Worm (Caenorhabditis elegans) whole organism, young adult: ENCODE data around the gene T21C12.4.
A peak's percentile ranks its signal among the peaks of the same experiment; 100 is the strongest.

ENCODE experiments used
- B0336.3 ChIP-seq: fragments of 200-800 bp; sonication (Bioruptor generic); IDR thresholded peaks from 2 replicates; pipeline ENCODE4 v1.3.6; 2022; ENCODE audit warnings: missing genetic modification characterization, missing compliant biosample characterization
- F22D6.2 ChIP-seq: sonication (generic microtip); optimal IDR thresholded peaks from 2 replicates; lab custom pipeline; 2016; ENCODE audit warnings: mild to moderate bottlenecking, missing genetic modification characterization, missing compliant biosample characterization
- F33H1.4 ChIP-seq: fragments of 200-800 bp; sonication (Bioruptor generic); IDR thresholded peaks from 2 replicates; pipeline ENCODE4 v1.3.6; 2022; ENCODE audit warnings: missing genetic modification reagents, missing genetic modification characterization, missing compliant biosample characterization
- F37B4.10 ChIP-seq: fragments of 200-800 bp; sonication (Bioruptor generic); IDR thresholded peaks from 2 replicates; pipeline ENCODE4 v1.3.6; 2022; ENCODE audit warnings: missing genetic modification characterization, missing compliant biosample characterization
- F52B5.7 ChIP-seq: sonication (generic microtip); optimal IDR thresholded peaks from 2 replicates; lab custom pipeline; 2016; ENCODE audit warnings: mild to moderate bottlenecking, missing genetic modification characterization, missing compliant biosample characterization
- F55B11.4 ChIP-seq: sonication (generic microtip); optimal IDR thresholded peaks from 2 replicates; lab custom pipeline; 2016; ENCODE audit warnings: missing compliant biosample characterization, missing genetic modification characterization, borderline replicate concordance; ENCODE audit not compliant: insufficient read depth
- K12H6.12 ChIP-seq: fragments of 200-800 bp; sonication (Bioruptor generic); optimal IDR thresholded peaks from 2 replicates; lab custom pipeline; 2018; ENCODE audit warnings: mild to moderate bottlenecking, missing genetic modification characterization, missing compliant biosample characterization
- T26A5.8 ChIP-seq: sonication (generic microtip); optimal IDR thresholded peaks from 2 replicates; lab custom pipeline; 2016; ENCODE audit warnings: missing genetic modification characterization, missing compliant biosample characterization
- Y53G8AR.9 ChIP-seq: fragments of 200-800 bp; sonication (Bioruptor generic); conservative IDR thresholded peaks from 2 replicates; pipeline ENCODE4 v1.3.6; 2022; ENCODE audit warnings: missing genetic modification reagents, missing genetic modification characterization, missing compliant biosample characterization
- Y79H2A.3 ChIP-seq: fragments of 200-800 bp; sonication (Bioruptor generic); conservative IDR thresholded peaks from 2 replicates; pipeline ENCODE4 v1.3.6; 2022; ENCODE audit warnings: missing genetic modification reagents, missing genetic modification characterization, missing compliant biosample characterization
- akir-1 ChIP-seq: fragments of 200-800 bp; sonication (Bioruptor generic); optimal IDR thresholded peaks from 2 replicates; lab custom pipeline; 2018; ENCODE audit warnings: mild to moderate bottlenecking, missing genetic modification characterization, moderate library complexity, missing compliant biosample characterization
- ama-1 ChIP-seq, 3 experiments: fragments of 150-350 bp in 1 of 3; sonication (generic microtip) in 2 of 3; optimal IDR thresholded peaks; 2 replicates each; lab custom pipeline; 2014 to 2018; ENCODE audit warnings: missing biosample characterization in 2 of 3, missing genetic modification characterization in 2 of 3, missing genetic modification reagents in 2 of 3
- aptf-3 ChIP-seq: fragments of 200-800 bp; sonication (Bioruptor generic); IDR thresholded peaks from 2 replicates; pipeline ENCODE4 v1.3.6; 2022; ENCODE audit warnings: missing genetic modification characterization, missing compliant biosample characterization
- ceh-58 ChIP-seq: fragments of 200-800 bp; sonication (Bioruptor generic); IDR thresholded peaks from 2 replicates; pipeline ENCODE4 v1.3.6; 2022; ENCODE audit warnings: missing genetic modification characterization, missing compliant biosample characterization
- chd-7 ChIP-seq: sonication (generic microtip); optimal IDR thresholded peaks from 2 replicates; lab custom pipeline; 2016; ENCODE audit warnings: mild to moderate bottlenecking, missing genetic modification characterization, moderate library complexity, missing compliant biosample characterization
- dpff-1 ChIP-seq: sonication (generic microtip); optimal IDR thresholded peaks from 2 replicates; lab custom pipeline; 2017; ENCODE audit warnings: mild to moderate bottlenecking, missing genetic modification characterization, missing compliant biosample characterization
- dpl-1 ChIP-seq: fragments of 150-350 bp; optimal IDR thresholded peaks from 2 replicates; lab custom pipeline; 2014; ENCODE audit warnings: missing biosample characterization, missing genetic modification reagents, missing genetic modification characterization
- egl-18 ChIP-seq: fragments of 200-800 bp; sonication (Bioruptor generic); IDR thresholded peaks from 2 replicates; pipeline ENCODE4 v1.3.6; 2022; ENCODE audit warnings: missing genetic modification reagents, missing genetic modification characterization, missing compliant biosample characterization
- egl-44 ChIP-seq: fragments of 200-800 bp; sonication (Bioruptor generic); IDR thresholded peaks from 2 replicates; pipeline ENCODE4 v1.3.6; 2022; ENCODE audit warnings: missing genetic modification reagents, missing genetic modification characterization, missing compliant biosample characterization
- egrh-3 ChIP-seq: fragments of 200-800 bp; sonication (Bioruptor generic); IDR thresholded peaks from 2 replicates; pipeline ENCODE4 v1.3.6; 2022; ENCODE audit warnings: missing genetic modification reagents, missing genetic modification characterization, missing compliant biosample characterization
- ets-4 ChIP-seq: fragments of 200-800 bp; sonication (Bioruptor generic); optimal IDR thresholded peaks from 2 replicates; lab custom pipeline; 2018; ENCODE audit warnings: mild to moderate bottlenecking, missing genetic modification characterization, missing compliant biosample characterization
- fkh-3 ChIP-seq: sonication (generic microtip); optimal IDR thresholded peaks from 2 replicates; lab custom pipeline; 2016; ENCODE audit warnings: mild to moderate bottlenecking, missing genetic modification characterization, missing compliant biosample characterization
- hsf-1 ChIP-seq: fragments of 200-800 bp; sonication (Bioruptor generic); IDR thresholded peaks from 2 replicates; pipeline ENCODE4 v1.3.6; 2022; ENCODE audit warnings: missing genetic modification reagents, missing genetic modification characterization, missing compliant biosample characterization
- let-607 ChIP-seq, 2 experiments: fragments of 200-800 bp in 1 of 2; sonication (Bioruptor generic) in 1 of 2; sonication (generic microtip) in 1 of 2; optimal IDR thresholded peaks; 2 replicates each; lab custom pipeline; 2016 to 2018; ENCODE audit warnings: mild to moderate bottlenecking in 2 of 2, missing compliant biosample characterization in 2 of 2, missing genetic modification characterization in 2 of 2, moderate library complexity in 2 of 2, missing genotype in 1 of 2
- lsl-1 ChIP-seq: fragments of 200-800 bp; sonication (Bioruptor generic); optimal IDR thresholded peaks from 2 replicates; lab custom pipeline; 2018; ENCODE audit warnings: mild to moderate bottlenecking, missing genetic modification characterization, moderate library complexity, missing compliant biosample characterization
- madf-3 ChIP-seq: fragments of 200-800 bp; sonication (Bioruptor generic); IDR thresholded peaks from 2 replicates; pipeline ENCODE4 v1.3.6; 2022; ENCODE audit warnings: missing genetic modification reagents, missing genetic modification characterization, missing compliant biosample characterization
- mel-28 ChIP-seq: sonication (generic microtip); optimal IDR thresholded peaks from 2 replicates; lab custom pipeline; 2016; ENCODE audit warnings: borderline replicate concordance, mild to moderate bottlenecking, missing genetic modification characterization, missing compliant biosample characterization
- mes-4 ChIP-seq: sonication (generic microtip); optimal IDR thresholded peaks from 2 replicates; lab custom pipeline; 2016; ENCODE audit warnings: missing genotype, missing genetic modification characterization, missing compliant biosample characterization
- nfyb-1 ChIP-seq: fragments of 200-800 bp; sonication (Bioruptor generic); IDR thresholded peaks from 2 replicates; pipeline ENCODE4 v1.3.6; 2022; ENCODE audit warnings: missing genetic modification reagents, missing genetic modification characterization, missing compliant biosample characterization
- nhr-179 ChIP-seq: sonication (generic microtip); optimal IDR thresholded peaks from 2 replicates; lab custom pipeline; 2016; ENCODE audit warnings: mild to moderate bottlenecking, missing genetic modification characterization, missing compliant biosample characterization
- nhr-80 ChIP-seq: sonication (generic microtip); optimal IDR thresholded peaks from 2 replicates; lab custom pipeline; 2016; ENCODE audit warnings: missing genetic modification characterization, missing compliant biosample characterization
- repo-1 ChIP-seq: sonication (generic microtip); optimal IDR thresholded peaks from 2 replicates; lab custom pipeline; 2017; ENCODE audit warnings: mild to moderate bottlenecking, missing genetic modification characterization, missing compliant biosample characterization
- snpc-1.3 ChIP-seq: sonication (generic microtip); optimal IDR thresholded peaks from 2 replicates; lab custom pipeline; 2017; ENCODE audit warnings: missing genetic modification characterization, mild to moderate bottlenecking, missing compliant biosample characterization, antibody characterized with exemption, moderate library complexity, missing genotype, missing genetic modification reagents; ENCODE audit not compliant: insufficient read depth
- snpc-4 ChIP-seq, 5 experiments: fragments of 150-350 bp in 1 of 5; sonication (generic microtip) in 4 of 5; optimal IDR thresholded peaks; 2 replicates each; lab custom pipeline; 2014 to 2018; ENCODE audit warnings: missing genetic modification characterization in 5 of 5, missing biosample characterization in 3 of 5, antibody characterized with exemption in 2 of 5, mild to moderate bottlenecking in 2 of 5, missing compliant biosample characterization in 2 of 5, missing genotype in 2 of 5, moderate library complexity in 2 of 5, missing genetic modification reagents in 1 of 5
- sptf-2 ChIP-seq: fragments of 200-800 bp; sonication (Bioruptor generic); optimal IDR thresholded peaks from 2 replicates; lab custom pipeline; 2018; ENCODE audit warnings: mild to moderate bottlenecking, missing genetic modification characterization, missing compliant biosample characterization
- tlf-1 ChIP-seq: fragments of 200-800 bp; sonication (Bioruptor generic); optimal IDR thresholded peaks from 2 replicates; lab custom pipeline; 2018; ENCODE audit warnings: mild to moderate bottlenecking, missing genetic modification characterization, missing compliant biosample characterization
- zim-3 ChIP-seq: sonication (generic microtip); optimal IDR thresholded peaks from 2 replicates; lab custom pipeline; 2017; ENCODE audit warnings: mild to moderate bottlenecking, missing genetic modification characterization, moderate library complexity, missing compliant biosample characterization
- ztf-3 ChIP-seq: fragments of 200-800 bp; sonication (Bioruptor generic); optimal IDR thresholded peaks from 2 replicates; lab custom pipeline; 2018; ENCODE audit warnings: mild to moderate bottlenecking, missing genetic modification characterization, missing compliant biosample characterization
- ztf-6 ChIP-seq: fragments of 200-800 bp; sonication (Bioruptor generic); IDR thresholded peaks from 2 replicates; pipeline ENCODE4 v1.3.6; 2022; ENCODE audit warnings: missing genetic modification reagents, missing genetic modification characterization, missing compliant biosample characterization

The T21C12.4 gene

ce11 chrIII:10521219-10521618, 36.6 kb downstream of the T21C12.4 start:
- TF ChIP-seq Y53G8AR.9 (GFP tag; lab: Robert Waterston, UW) (no peak), ama-1 (optimal IDR thresholded peaks at IDR 0.05; lab: Kevin White, UChicago) (no peak), ama-1 (GFP tag; optimal IDR thresholded peaks at IDR 0.05; lab: Kevin White, UChicago) (no peak), F55B11.4 (no peak), snpc-1.3 (tag; lab: Kevin White, UChicago) (no peak), tlf-1 (GFP tag; lab: Kevin White, UChicago) (no peak), nhr-179 (tag; lab: Kevin White, UChicago) (no peak), F22D6.2 (tag; lab: Kevin White, UChicago) (no peak), egl-44 (GFP tag; lab: Robert Waterston, UW) (no peak), nfyb-1 (GFP tag; lab: Robert Waterston, UW) (no peak), chd-7 (tag; lab: Kevin White, UChicago) (no peak), let-607 (tag; optimal IDR thresholded peaks at IDR 0.05; lab: Kevin White, UChicago) (no peak), snpc-4 (GFP tag; optimal IDR thresholded peaks at IDR 0.05; lab: Kevin White, UChicago) (no peak), snpc-4 (tag; optimal IDR thresholded peaks at IDR 0.05; lab: Kevin White, UChicago) (no peak), zim-3 (tag; lab: Kevin White, UChicago) (no peak), madf-3 (GFP tag; lab: Robert Waterston, UW) (no peak), mes-4 (no peak), Y79H2A.3 (GFP tag; lab: Robert Waterston, UW) (no peak), ztf-3 (no peak), dpff-1 (no peak), fkh-3 (no peak)

DNA sequence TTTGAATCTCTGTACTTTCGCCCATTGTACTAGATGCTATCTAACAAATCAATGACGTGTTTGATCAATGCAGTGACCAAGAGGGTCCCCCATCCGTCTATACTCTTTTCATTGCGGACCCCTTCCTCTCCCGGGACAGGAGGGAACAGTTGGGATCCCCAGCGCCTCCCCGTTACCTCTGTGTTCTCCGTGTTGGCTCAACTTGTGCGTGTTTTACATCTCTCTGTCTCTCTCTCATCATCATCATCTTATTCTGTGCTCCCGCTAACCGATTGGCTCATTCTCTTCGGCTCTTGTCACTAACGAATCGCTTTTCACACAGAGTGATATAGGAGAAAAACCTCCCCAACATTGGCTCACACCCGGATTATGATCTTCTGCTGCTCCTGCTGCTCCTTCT, 37.3 kb downstream of the T21C12.4 start, which contains the start of gene unc-49:
unc-49 (plus strand) TSS at position 240 of the 400 bp plus-strand sequence.
- TF ChIP-seq egrh-3 (GFP tag; lab: Robert Waterston, UW) (0 out of 2 replicates have a peak, but pooled peaks have one; percentile 6), sptf-2 (GFP tag; lab: Kevin White, UChicago) (no peak)
- TF ChIP-seq, all 124 proteins: peak for 1

DNA sequence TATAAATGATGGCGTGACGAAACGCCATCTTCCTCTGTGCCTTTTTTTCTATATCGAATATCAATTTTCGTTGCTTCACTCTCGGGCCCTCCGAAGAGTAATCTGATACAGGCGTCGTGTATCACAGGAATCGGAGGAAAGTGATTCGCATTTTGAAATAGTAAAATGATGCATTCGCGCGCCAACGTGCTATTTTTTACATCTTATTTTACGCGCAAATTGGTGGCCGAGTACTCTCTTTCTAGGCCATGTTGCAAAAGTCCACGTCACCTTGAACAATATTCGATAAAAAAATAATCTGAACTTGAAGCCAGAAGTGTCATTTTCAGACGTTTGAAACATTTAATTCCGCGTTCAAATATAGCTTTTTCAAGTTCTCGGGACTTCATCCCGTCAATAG, 38.2 kb downstream of the T21C12.4 start:
- TF ChIP-seq mel-28 (no peak), F33H1.4 (GFP tag; lab: Robert Waterston, UW) (no peak), egl-18 (no peak), hsf-1 (GFP tag; lab: Robert Waterston, UW) (no peak), aptf-3 (GFP tag; lab: Robert Waterston, UW) (no peak), lsl-1 (no peak), ets-4 (GFP tag; lab: Kevin White, UChicago) (no peak), ztf-6 (no peak), snpc-1.3 (tag; lab: Kevin White, UChicago) (no peak), repo-1 (tag; lab: Kevin White, UChicago) (no peak), T26A5.8 (tag; lab: Kevin White, UChicago) (no peak)
- TF ChIP-seq, all 124 proteins: peak for 0

DNA sequence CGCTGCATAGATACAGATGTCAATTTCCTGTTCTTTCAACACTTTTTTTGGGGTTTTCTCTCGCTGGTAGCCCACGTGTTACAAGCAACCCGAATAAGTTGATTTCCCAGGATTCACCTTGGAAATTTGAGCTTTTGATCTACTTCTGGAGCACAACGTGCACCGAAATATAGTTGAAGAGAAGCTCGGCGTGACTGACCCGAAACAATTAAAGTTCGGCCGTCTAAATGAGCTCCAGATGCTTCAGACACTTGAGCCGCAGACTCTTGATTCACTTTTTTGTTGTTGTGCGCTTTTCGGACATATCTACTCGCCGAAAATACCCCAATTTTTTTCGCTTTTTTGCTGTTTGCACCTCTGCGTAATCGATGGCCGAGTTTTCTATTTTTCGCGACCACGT, 38.9 kb downstream of the T21C12.4 start:
- 0 out of 2 replicates have a peak, but pooled peaks have one; percentile 51 for TF ChIP-seq nfyb-1 (GFP tag; lab: Robert Waterston, UW)
- TF ChIP-seq B0336.3, result no peak

- TF ChIP-seq K12H6.12 (tag; lab: Kevin White, UChicago) (no peak), akir-1 (GFP tag; lab: Kevin White, UChicago) (no peak), ceh-58 (GFP tag; lab: Robert Waterston, UW) (no peak), ama-1 (optimal IDR thresholded peaks at IDR 0.05; lab: Kevin White, UChicago) (no peak), ama-1 (GFP tag; optimal IDR thresholded peaks at IDR 0.05; lab: Kevin White, UChicago) (no peak), mel-28 (no peak), dpl-1 (GFP tag; lab: Kevin White, UChicago) (no peak), nhr-80 (tag; lab: Kevin White, UChicago) (no peak), F52B5.7 (tag; lab: Kevin White, UChicago) (no peak), snpc-1.3 (tag; lab: Kevin White, UChicago) (no peak), F37B4.10 (GFP tag; lab: Robert Waterston, UW) (no peak)
These were observed 42.1 kb downstream of the T21C12.4 start for ce11 chrIII:10515751-10516150.
